Worm (Caenorhabditis elegans) whole organism, L4 larva: ENCODE data around the gene T28C6.10.

Experiments
- F10B5.3 ChIP-seq: sonication (generic microtip); optimal IDR thresholded peaks from 2 replicates; lab custom pipeline; 2016; ENCODE audit warnings: mild to moderate bottlenecking, missing genetic modification characterization, missing compliant biosample characterization
- F26F4.8 ChIP-seq: fragments of 200-800 bp; sonication (Bioruptor generic); conservative IDR thresholded peaks from 2 replicates; pipeline ENCODE4 v1.3.6; 2022; ENCODE audit warnings: missing genetic modification characterization, missing compliant biosample characterization
- F37D6.2 ChIP-seq: sonication (generic microtip); optimal IDR thresholded peaks from 2 replicates; lab custom pipeline; 2016; ENCODE audit warnings: mild to moderate bottlenecking, missing genetic modification characterization, missing compliant biosample characterization
- F44E2.7 ChIP-seq: fragments of 200-800 bp; sonication (Bioruptor generic); IDR thresholded peaks from 2 replicates; pipeline ENCODE4 v2.1.2; 2022; ENCODE audit warnings: missing genetic modification characterization, missing compliant biosample characterization
- R02D3.7 ChIP-seq: fragments of 150-350 bp; sonication (generic microtip); optimal IDR thresholded peaks from 3 replicates; lab custom pipeline; 2014; ENCODE audit warnings: missing biosample characterization, missing genetic modification characterization
- T20F7.1 ChIP-seq: fragments of 200-800 bp; sonication (Bioruptor generic); optimal IDR thresholded peaks from 2 replicates; lab custom pipeline; 2018; ENCODE audit warnings: mild to moderate bottlenecking, missing genetic modification characterization, missing compliant biosample characterization
- Y48G9A.11 ChIP-seq: fragments of 200-800 bp; sonication (Bioruptor generic); IDR thresholded peaks from 2 replicates; pipeline ENCODE4 v1.3.6; 2022; ENCODE audit warnings: missing genetic modification reagents, missing genetic modification characterization, missing compliant biosample characterization
- Y75B8A.6 ChIP-seq: fragments of 200-800 bp; sonication (Bioruptor generic); IDR thresholded peaks from 2 replicates; pipeline ENCODE4 v1.3.6; 2022; ENCODE audit warnings: missing genetic modification reagents, missing genetic modification characterization, missing compliant biosample characterization
- ZK337.2 ChIP-seq: fragments of 200-800 bp; sonication (Bioruptor generic); IDR thresholded peaks from 2 replicates; pipeline ENCODE4 v1.3.6; 2022; ENCODE audit warnings: missing genetic modification reagents, missing genetic modification characterization, missing compliant biosample characterization
- ZK546.5 ChIP-seq, 2 experiments: sonication (generic microtip); optimal IDR thresholded peaks; 2 replicates each; lab custom pipeline; 2017; ENCODE audit warnings: missing biosample characterization in 2 of 2, missing genetic modification characterization in 2 of 2
- aly-2 ChIP-seq: sonication (generic microtip); optimal IDR thresholded peaks from 2 replicates; lab custom pipeline; 2018; ENCODE audit warnings: missing biosample characterization, missing genetic modification characterization
- ceh-28 ChIP-seq: fragments of 150-350 bp; optimal IDR thresholded peaks from 2 replicates; lab custom pipeline; 2014; ENCODE audit warnings: missing biosample characterization, missing genetic modification reagents, missing genetic modification characterization
- ceh-44 ChIP-seq: fragments of 200-800 bp; sonication (Bioruptor generic); IDR thresholded peaks from 2 replicates; pipeline ENCODE4 v1.3.6; 2022; ENCODE audit warnings: missing genetic modification reagents, missing genetic modification characterization, missing compliant biosample characterization
- ceh-62 ChIP-seq: sonication (generic microtip); optimal IDR thresholded peaks from 2 replicates; lab custom pipeline; 2017; ENCODE audit warnings: missing biosample characterization, missing genetic modification characterization
- cey-2 ChIP-seq: sonication (generic microtip); optimal IDR thresholded peaks from 3 replicates; lab custom pipeline; 2017; ENCODE audit warnings: missing genetic modification characterization, mild to moderate bottlenecking, missing compliant biosample characterization, antibody characterized with exemption, borderline replicate concordance; ENCODE audit not compliant: insufficient read depth
- ctbp-1 ChIP-seq: fragments of 200-800 bp; sonication (Bioruptor generic); IDR thresholded peaks from 2 replicates; pipeline ENCODE4 v1.3.6; 2022; ENCODE audit warnings: missing genetic modification reagents, missing genetic modification characterization, missing compliant biosample characterization
- daf-12 ChIP-seq: fragments of 150-350 bp; optimal IDR thresholded peaks from 2 replicates; lab custom pipeline; 2014; ENCODE audit warnings: missing biosample characterization, missing genetic modification reagents, missing genetic modification characterization
- daf-19 ChIP-seq: fragments of 200-800 bp; sonication (Bioruptor generic); conservative IDR thresholded peaks from 2 replicates; pipeline ENCODE4 v1.3.6; 2022; ENCODE audit warnings: missing genetic modification characterization, missing compliant biosample characterization
- dpl-1 ChIP-seq: fragments of 150-350 bp; optimal IDR thresholded peaks from 2 replicates; lab custom pipeline; 2014; ENCODE audit warnings: missing biosample characterization, missing genetic modification reagents, missing genetic modification characterization
- dve-1 ChIP-seq: sonication (generic microtip); optimal IDR thresholded peaks from 2 replicates; lab custom pipeline; 2017; ENCODE audit warnings: antibody characterized with exemption, mild to moderate bottlenecking, missing genetic modification characterization, missing compliant biosample characterization; ENCODE audit not compliant: insufficient read depth
- egl-27 ChIP-seq: sonication (generic microtip); optimal IDR thresholded peaks from 3 replicates; lab custom pipeline; 2017; ENCODE audit warnings: missing biosample characterization, missing genetic modification reagents, missing genetic modification characterization
- fkh-10 ChIP-seq: fragments of 150-350 bp; optimal IDR thresholded peaks from 2 replicates; lab custom pipeline; 2014; ENCODE audit warnings: missing biosample characterization, missing genetic modification reagents, missing genetic modification characterization
- hlh-11 ChIP-seq: fragments of 200-800 bp; sonication (Bioruptor generic); optimal IDR thresholded peaks from 2 replicates; lab custom pipeline; 2018; ENCODE audit warnings: mild to moderate bottlenecking, missing genetic modification characterization, missing compliant biosample characterization
- hmg-1.1 ChIP-seq: fragments of 200-800 bp; sonication (Bioruptor generic); IDR thresholded peaks from 2 replicates; pipeline ENCODE4 v1.3.6; 2022; ENCODE audit warnings: missing genetic modification reagents, missing genetic modification characterization, missing compliant biosample characterization
- jun-1 ChIP-seq: fragments of 150-350 bp; optimal IDR thresholded peaks from 2 replicates; lab custom pipeline; 2014; ENCODE audit warnings: missing biosample characterization, missing genetic modification reagents, missing genetic modification characterization
- lim-7 ChIP-seq: fragments of 200-800 bp; sonication (Bioruptor generic); IDR thresholded peaks from 2 replicates; pipeline ENCODE4 v1.3.6; 2022; ENCODE audit warnings: missing genetic modification characterization, missing compliant biosample characterization
- lin-13 ChIP-seq: fragments of 150-350 bp; optimal IDR thresholded peaks from 2 replicates; lab custom pipeline; 2014; ENCODE audit warnings: missing biosample characterization, missing genetic modification reagents, missing genetic modification characterization
- lin-29 ChIP-seq: fragments of 200-800 bp; sonication (Bioruptor generic); IDR thresholded peaks from 2 replicates; pipeline ENCODE4 v1.3.6; 2022; ENCODE audit warnings: missing genetic modification reagents, missing genetic modification characterization, missing compliant biosample characterization
- lin-39 ChIP-seq: fragments of 150-350 bp; optimal IDR thresholded peaks from 2 replicates; lab custom pipeline; 2014; ENCODE audit warnings: missing biosample characterization, missing genetic modification reagents, missing genetic modification characterization
- madf-5 ChIP-seq, 2 experiments: fragments of 200-800 bp; sonication (Bioruptor generic); IDR thresholded peaks; 2 replicates each; pipeline ENCODE4 v1.3.6; 2022; ENCODE audit warnings: missing compliant biosample characterization in 2 of 2, missing genetic modification characterization in 2 of 2
- nhr-10 ChIP-seq: fragments of 150-350 bp; optimal IDR thresholded peaks from 2 replicates; lab custom pipeline; 2014; ENCODE audit warnings: missing biosample characterization, missing genetic modification characterization
- nhr-111 ChIP-seq: fragments of 200-800 bp; sonication (Bioruptor generic); optimal IDR thresholded peaks from 2 replicates; lab custom pipeline; 2018; ENCODE audit warnings: mild to moderate bottlenecking, missing genetic modification characterization, missing compliant biosample characterization
- nhr-25 ChIP-seq: sonication (generic microtip); optimal IDR thresholded peaks from 2 replicates; lab custom pipeline; 2017; ENCODE audit warnings: missing genetic modification characterization, mild to moderate bottlenecking, missing compliant biosample characterization, antibody characterized with exemption, moderate library complexity, borderline replicate concordance; ENCODE audit not compliant: insufficient read depth
- nhr-41 ChIP-seq: fragments of 200-800 bp; sonication (Bioruptor generic); IDR thresholded peaks from 2 replicates; pipeline ENCODE4 v1.3.6; 2022; ENCODE audit warnings: missing genetic modification reagents, missing genetic modification characterization, missing compliant biosample characterization
- nhr-42 ChIP-seq: fragments of 200-800 bp; sonication (Bioruptor generic); IDR thresholded peaks from 2 replicates; pipeline ENCODE4 v1.3.6; 2022; ENCODE audit warnings: missing genetic modification characterization, missing compliant biosample characterization
- nhr-48 ChIP-seq: sonication (generic microtip); optimal IDR thresholded peaks from 2 replicates; lab custom pipeline; 2016; ENCODE audit warnings: mild to moderate bottlenecking, missing genetic modification characterization, missing compliant biosample characterization
- pha-4 ChIP-seq, 2 experiments: fragments of 150-350 bp in 1 of 2; fragments of 200-800 bp in 1 of 2; sonication (Bioruptor generic) in 1 of 2; IDR thresholded peaks in 1 of 2; optimal IDR thresholded peaks in 1 of 2; 2 replicates each; pipeline versions ENCODE4 v1.3.6 to Lab custom; 2014 to 2022; ENCODE audit warnings: missing genetic modification characterization in 2 of 2, missing genetic modification reagents in 2 of 2, missing biosample characterization in 1 of 2, missing compliant biosample characterization in 1 of 2
- rbr-2 ChIP-seq: sonication (generic microtip); optimal IDR thresholded peaks from 2 replicates; lab custom pipeline; 2016; ENCODE audit warnings: missing genotype, missing genetic modification characterization, missing compliant biosample characterization
- saeg-2 ChIP-seq: fragments of 200-800 bp; sonication (Bioruptor generic); IDR thresholded peaks from 2 replicates; pipeline ENCODE4 v1.3.6; 2022; ENCODE audit warnings: missing genetic modification reagents, missing genetic modification characterization, missing compliant biosample characterization
- sdz-12 ChIP-seq: fragments of 200-800 bp; sonication (Bioruptor generic); optimal IDR thresholded peaks from 2 replicates; lab custom pipeline; 2018; ENCODE audit warnings: mild to moderate bottlenecking, missing genetic modification characterization, missing compliant biosample characterization
- set-16 ChIP-seq: fragments of 200-800 bp; sonication (Bioruptor generic); IDR thresholded peaks from 2 replicates; pipeline ENCODE4 v1.3.6; 2022; ENCODE audit warnings: missing genetic modification reagents, missing genetic modification characterization, missing compliant biosample characterization
- snpc-1.2 ChIP-seq: fragments of 200-800 bp; sonication (Bioruptor generic); IDR thresholded peaks from 2 replicates; pipeline ENCODE4 v1.3.6; 2022; ENCODE audit warnings: missing genetic modification reagents, missing genetic modification characterization, missing compliant biosample characterization
- snpc-4 ChIP-seq: fragments of 150-350 bp; optimal IDR thresholded peaks from 2 replicates; lab custom pipeline; 2014; ENCODE audit warnings: missing biosample characterization, missing genetic modification characterization
- tag-97 ChIP-seq: fragments of 200-800 bp; sonication (Bioruptor generic); IDR thresholded peaks from 2 replicates; pipeline ENCODE4 v1.3.6; 2022; ENCODE audit warnings: missing genetic modification characterization, missing compliant biosample characterization
- unc-62 ChIP-seq, 3 experiments: fragments of 150-350 bp in 1 of 3; sonication (generic microtip); optimal IDR thresholded peaks in 2 of 3; peaks in 1 of 3; 1 replicate in 1 of 3; 2 replicates in 2 of 3; lab custom pipeline; 2014 to 2017; ENCODE audit warnings: missing biosample characterization in 3 of 3, missing genetic modification characterization in 3 of 3, missing genetic modification reagents in 3 of 3, missing genotype in 1 of 3
- zfp-3 ChIP-seq: fragments of 200-800 bp; sonication (Bioruptor generic); conservative IDR thresholded peaks from 2 replicates; pipeline ENCODE4 v1.3.6; 2022; ENCODE audit warnings: missing genetic modification reagents, missing genetic modification characterization, missing compliant biosample characterization
- zip-2 ChIP-seq: fragments of 150-350 bp; optimal IDR thresholded peaks from 2 replicates; lab custom pipeline; 2014; ENCODE audit warnings: missing biosample characterization, missing genetic modification characterization
- ztf-7 ChIP-seq: fragments of 150-350 bp; optimal IDR thresholded peaks from 2 replicates; lab custom pipeline; 2014; ENCODE audit warnings: missing biosample characterization, missing genetic modification characterization

Gene T28C6.10

DNA sequence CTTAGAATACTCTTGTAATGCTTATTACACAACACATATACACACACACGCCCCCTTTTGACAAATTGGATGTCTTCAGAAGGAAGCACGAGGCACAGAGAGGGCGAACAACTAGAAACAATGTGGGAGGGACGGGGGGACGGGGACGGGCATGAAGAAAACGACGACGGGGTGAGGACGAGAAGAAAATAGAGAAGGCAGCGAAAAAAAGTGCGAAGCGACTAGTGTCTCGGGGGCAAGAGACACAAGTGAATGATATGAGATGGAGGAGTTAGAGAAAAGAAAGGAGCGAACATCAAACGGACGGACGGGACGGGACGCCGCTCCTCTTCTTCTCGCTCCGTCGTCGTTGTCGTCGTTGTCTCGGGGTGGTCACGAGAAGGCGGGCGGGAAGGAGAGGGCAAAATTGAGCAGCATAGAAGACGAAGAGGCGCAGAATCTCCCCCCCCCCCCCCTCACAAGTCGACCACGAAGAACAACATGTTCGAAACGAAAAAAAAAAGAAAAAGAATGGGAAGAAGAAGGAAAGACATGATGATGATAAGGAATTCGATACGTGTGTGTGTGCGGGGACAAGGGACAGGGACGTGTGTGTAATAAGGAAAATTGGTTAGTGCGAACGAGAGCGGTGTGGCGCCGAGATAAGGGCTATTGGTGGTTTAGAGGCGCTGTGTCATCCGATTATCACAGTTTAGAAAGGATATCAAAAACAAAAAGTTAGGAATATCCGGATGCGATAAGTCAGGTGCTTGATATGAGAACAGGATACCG is 22.7 kb upstream of the T28C6.10 start (continued):
- TF ChIP-seq nhr-25 (tag; lab: Kevin White, UChicago) (peak; percentile 85), lin-13 (peak; percentile 81), R02D3.7 (tag; lab: Kevin White, UChicago) (no peak), F37D6.2 (peak; percentile 72), aly-2 (tag; lab: Kevin White, UChicago) (no peak), unc-62 (GFP tag; optimal IDR thresholded peaks at IDR 0.05 in 1 of 2; lab: Kevin White, UChicago) (peak in 1 of 2 experiments; percentile 98), unc-62 (tag; optimal IDR thresholded peaks at IDR 0.05; lab: Kevin White, UChicago) (peak; percentile 95), jun-1 (peak; percentile 52), set-16 (GFP tag; lab: Robert Waterston, UW) (peak; percentile 100), daf-19 (no peak), zip-2 (tag; lab: Kevin White, UChicago) (no peak), lin-39 (tag; lab: Kevin White, UChicago) (peak; percentile 52), ceh-28 (peak; percentile 30), snpc-1.2 (GFP tag; lab: Robert Waterston, UW) (no peak), hlh-11 (tag; lab: Kevin White, UChicago) (peak; percentile 99), egl-27 (no peak), ceh-44 (GFP tag; lab: Robert Waterston, UW) (0 out of 2 replicates have a peak, but pooled peaks have one; percentile 31), rbr-2 (tag; lab: Kevin White, UChicago) (peak; percentile 86), nhr-42 (peak; percentile 35; the same call in 1 of the 2 replicates), Y75B8A.6 (GFP tag; lab: Robert Waterston, UW) (no peak), cey-2 (tag; lab: Kevin White, UChicago) (peak; percentile 93), nhr-48 (tag; lab: Kevin White, UChicago) (peak; percentile 83), ZK546.5 (tag; optimal IDR thresholded peaks at IDR 0.05; lab: Kevin White, UChicago) (no peak), dpl-1 (GFP tag; lab: Kevin White, UChicago) (no peak), ZK337.2 (no peak), hmg-1.1 (GFP tag; lab: Robert Waterston, UW) (peak; percentile 90), ztf-7 (tag; lab: Kevin White, UChicago) (no peak), Y48G9A.11 (no peak), F10B5.3 (peak; percentile 27), fkh-10 (GFP tag; lab: Kevin White, UChicago) (peak; percentile 23), daf-12 (tag; lab: Kevin White, UChicago) (no peak), nhr-41 (peak; percentile 86; the same call in 1 of the 2 replicates), pha-4 (GFP tag; IDR thresholded peaks at IDR 0.05; lab: Robert Waterston, UW) (peak; percentile 79; the same call in 1 of the 2 replicates), pha-4 (tag; optimal IDR thresholded peaks at IDR 0.05; lab: Kevin White, UChicago) (no peak), sdz-12 (peak; percentile 31), lin-29 (GFP tag; lab: Robert Waterston, UW) (peak; percentile 37; the same call in 1 of the 2 replicates), ctbp-1 (peak; percentile 87), zfp-3 (GFP tag; lab: Robert Waterston, UW) (no peak), snpc-4 (tag; lab: Kevin White, UChicago) (no peak), saeg-2 (GFP tag; lab: Robert Waterston, UW) (0 out of 2 replicates have a peak, but pooled peaks have one; percentile 70), nhr-111 (no peak), T20F7.1 (GFP tag; lab: Kevin White, UChicago) (peak; percentile 86), madf-5 (GFP tag; IDR thresholded peaks at IDR 0.05; lab: Robert Waterston, UW) (no peak), F44E2.7 (GFP tag; lab: Robert Waterston, UW) (no peak), dve-1 (peak; percentile 90), nhr-10 (tag; lab: Kevin White, UChicago) (peak; percentile 88), lim-7 (GFP tag; lab: Robert Waterston, UW) (no peak), F26F4.8 (no peak), tag-97 (GFP tag; lab: Robert Waterston, UW) (no peak), ceh-62 (tag; lab: Kevin White, UChicago) (no peak)
